Worm (Caenorhabditis elegans): ENCODE measurements around the gene dur-1.

- no peak for TF ChIP-seq F37B4.10 (GFP tag; IDR thresholded peaks at IDR 0.05)
- no peak for TF ChIP-seq Y67H2A.10 (GFP tag; conservative IDR thresholded peaks at IDR 0.05)
- no peak for TF ChIP-seq hlh-12 (tag; optimal IDR thresholded peaks at IDR 0.05)
- TF ChIP-seq hlh-26 (GFP tag; conservative IDR thresholded peaks at IDR 0.05): no peak
- no peak for TF ChIP-seq D2030.7 (GFP tag; IDR thresholded peaks at IDR 0.05)
- no peak for TF ChIP-seq dox-1 (GFP tag; IDR thresholded peaks at IDR 0.05)
- TF ChIP-seq nhr-179 (tag; optimal IDR thresholded peaks at IDR 0.05): no peak
- TF ChIP-seq bed-1 (GFP tag; IDR thresholded peaks at IDR 0.05): no peak
- no peak for TF ChIP-seq cebp-1 (GFP tag; IDR thresholded peaks at IDR 0.05)
- no peak for TF ChIP-seq cebp-1 (tag; optimal IDR thresholded peaks at IDR 0.05)
- TF ChIP-seq lin-35 (GFP tag; optimal IDR thresholded peaks at IDR 0.05): no peak
- no peak for TF ChIP-seq zim-3 (tag; optimal IDR thresholded peaks at IDR 0.05)
- no peak for TF ChIP-seq Y56A3A.18 (GFP tag; IDR thresholded peaks at IDR 0.05)
These were observed 55.2 kb downstream of the dur-1 start for ce11 chrIV:9872786-9873185.

All from whole organism, young adult.